Fruit fly (Drosophila melanogaster): Measurements from ENCODE around the gene RpL36A.

- TF ChIP-seq psq (optimal IDR thresholded peaks at IDR 0.05) (no peak), insv (optimal IDR thresholded peaks at IDR 0.05) (no peak)
These were observed 12.6 kb downstream of the RpL36A start for dm6 chr2L:8030102-8030501.
